Worm (Caenorhabditis elegans) whole organism, L4 larva: ENCODE results near the gene srg-5.

Source experiments
- F10B5.3 ChIP-seq: sonication (generic microtip); optimal IDR thresholded peaks from 2 replicates; lab custom pipeline; 2016; ENCODE audit warnings: mild to moderate bottlenecking, missing genetic modification characterization, missing compliant biosample characterization
- F26F4.8 ChIP-seq: fragments of 200-800 bp; sonication (Bioruptor generic); conservative IDR thresholded peaks from 2 replicates; pipeline ENCODE4 v1.3.6; 2022; ENCODE audit warnings: missing genetic modification characterization, missing compliant biosample characterization
- F44E2.7 ChIP-seq: fragments of 200-800 bp; sonication (Bioruptor generic); IDR thresholded peaks from 2 replicates; pipeline ENCODE4 v2.1.2; 2022; ENCODE audit warnings: missing genetic modification characterization, missing compliant biosample characterization
- R02D3.7 ChIP-seq: fragments of 150-350 bp; sonication (generic microtip); optimal IDR thresholded peaks from 3 replicates; lab custom pipeline; 2014; ENCODE audit warnings: missing biosample characterization, missing genetic modification characterization
- Y5F2A.4 ChIP-seq: fragments of 200-800 bp; sonication (Bioruptor generic); optimal IDR thresholded peaks from 2 replicates; lab custom pipeline; 2018; ENCODE audit warnings: mild to moderate bottlenecking, missing genetic modification characterization, missing compliant biosample characterization
- ZK337.2 ChIP-seq: fragments of 200-800 bp; sonication (Bioruptor generic); IDR thresholded peaks from 2 replicates; pipeline ENCODE4 v1.3.6; 2022; ENCODE audit warnings: missing genetic modification reagents, missing genetic modification characterization, missing compliant biosample characterization
- aha-1 ChIP-seq: fragments of 150-350 bp; peaks from one replicate; lab custom pipeline; 2014; ENCODE audit warnings: missing biosample characterization, missing genetic modification characterization
- aly-2 ChIP-seq: sonication (generic microtip); optimal IDR thresholded peaks from 2 replicates; lab custom pipeline; 2018; ENCODE audit warnings: missing biosample characterization, missing genetic modification characterization
- attf-4 ChIP-seq: sonication (generic microtip); optimal IDR thresholded peaks from 3 replicates; lab custom pipeline; 2017; ENCODE audit warnings: missing biosample characterization, missing genetic modification characterization
- ceh-44 ChIP-seq: fragments of 200-800 bp; sonication (Bioruptor generic); IDR thresholded peaks from 2 replicates; pipeline ENCODE4 v1.3.6; 2022; ENCODE audit warnings: missing genetic modification reagents, missing genetic modification characterization, missing compliant biosample characterization
- ceh-82 ChIP-seq: sonication (generic microtip); optimal IDR thresholded peaks from 2 replicates; lab custom pipeline; 2017; ENCODE audit warnings: missing biosample characterization, missing genetic modification characterization
- ces-1 ChIP-seq: fragments of 150-350 bp; sonication (generic microtip); optimal IDR thresholded peaks from 4 replicates; lab custom pipeline; 2014; ENCODE audit warnings: missing biosample characterization, missing genetic modification reagents, missing genetic modification characterization
- cey-2 ChIP-seq: sonication (generic microtip); optimal IDR thresholded peaks from 3 replicates; lab custom pipeline; 2017; ENCODE audit warnings: missing genetic modification characterization, mild to moderate bottlenecking, missing compliant biosample characterization, antibody characterized with exemption, borderline replicate concordance; ENCODE audit not compliant: insufficient read depth
- ctbp-1 ChIP-seq: fragments of 200-800 bp; sonication (Bioruptor generic); IDR thresholded peaks from 2 replicates; pipeline ENCODE4 v1.3.6; 2022; ENCODE audit warnings: missing genetic modification reagents, missing genetic modification characterization, missing compliant biosample characterization
- daf-12 ChIP-seq: fragments of 150-350 bp; optimal IDR thresholded peaks from 2 replicates; lab custom pipeline; 2014; ENCODE audit warnings: missing biosample characterization, missing genetic modification reagents, missing genetic modification characterization
- daf-16 ChIP-seq, 3 experiments: sonication (generic microtip); optimal IDR thresholded peaks; 2 replicates each; lab custom pipeline; 2016 to 2017; ENCODE audit warnings: missing genetic modification characterization in 3 of 3, missing genetic modification reagents in 3 of 3, mild to moderate bottlenecking in 2 of 3, missing compliant biosample characterization in 2 of 3, missing biosample characterization in 1 of 3, moderate library complexity in 1 of 3
- dmd-6 ChIP-seq: fragments of 200-800 bp; sonication (Bioruptor generic); IDR thresholded peaks from 2 replicates; pipeline ENCODE4 v1.3.6; 2022; ENCODE audit warnings: missing genetic modification reagents, missing genetic modification characterization, missing compliant biosample characterization
- duxl-1 ChIP-seq: sonication (generic microtip); optimal IDR thresholded peaks from 2 replicates; lab custom pipeline; 2016; ENCODE audit warnings: mild to moderate bottlenecking, missing genetic modification characterization, moderate library complexity, missing compliant biosample characterization; ENCODE audit not compliant: poor library complexity
- dve-1 ChIP-seq: sonication (generic microtip); optimal IDR thresholded peaks from 2 replicates; lab custom pipeline; 2017; ENCODE audit warnings: antibody characterized with exemption, mild to moderate bottlenecking, missing genetic modification characterization, missing compliant biosample characterization; ENCODE audit not compliant: insufficient read depth
- egl-27 ChIP-seq: sonication (generic microtip); optimal IDR thresholded peaks from 3 replicates; lab custom pipeline; 2017; ENCODE audit warnings: missing biosample characterization, missing genetic modification reagents, missing genetic modification characterization
- hlh-11 ChIP-seq: fragments of 200-800 bp; sonication (Bioruptor generic); optimal IDR thresholded peaks from 2 replicates; lab custom pipeline; 2018; ENCODE audit warnings: mild to moderate bottlenecking, missing genetic modification characterization, missing compliant biosample characterization
- lim-7 ChIP-seq: fragments of 200-800 bp; sonication (Bioruptor generic); IDR thresholded peaks from 2 replicates; pipeline ENCODE4 v1.3.6; 2022; ENCODE audit warnings: missing genetic modification characterization, missing compliant biosample characterization
- lin-1 ChIP-seq: fragments of 200-800 bp; sonication (Bioruptor generic); IDR thresholded peaks from 2 replicates; pipeline ENCODE4 v1.3.6; 2022; ENCODE audit warnings: missing genetic modification reagents, missing genetic modification characterization, missing compliant biosample characterization
- lin-13 ChIP-seq: fragments of 150-350 bp; optimal IDR thresholded peaks from 2 replicates; lab custom pipeline; 2014; ENCODE audit warnings: missing biosample characterization, missing genetic modification reagents, missing genetic modification characterization
- lin-39 ChIP-seq: fragments of 150-350 bp; optimal IDR thresholded peaks from 2 replicates; lab custom pipeline; 2014; ENCODE audit warnings: missing biosample characterization, missing genetic modification reagents, missing genetic modification characterization
- lir-3 ChIP-seq: sonication (generic microtip); optimal IDR thresholded peaks from 2 replicates; lab custom pipeline; 2016; ENCODE audit warnings: mild to moderate bottlenecking, missing genetic modification characterization, missing compliant biosample characterization
- mes-2 ChIP-seq: sonication (generic microtip); optimal IDR thresholded peaks from 2 replicates; lab custom pipeline; 2016; ENCODE audit warnings: missing genotype, mild to moderate bottlenecking, missing genetic modification characterization, missing compliant biosample characterization; ENCODE audit not compliant: poor library complexity, severe bottlenecking
- mxl-3 ChIP-seq: fragments of 200-800 bp; sonication (Bioruptor generic); optimal IDR thresholded peaks from 2 replicates; lab custom pipeline; 2018; ENCODE audit warnings: mild to moderate bottlenecking, missing genetic modification characterization, missing compliant biosample characterization
- nhr-237 ChIP-seq: sonication (generic microtip); optimal IDR thresholded peaks from 2 replicates; lab custom pipeline; 2017; ENCODE audit warnings: missing biosample characterization, missing genetic modification characterization
- nhr-42 ChIP-seq: fragments of 200-800 bp; sonication (Bioruptor generic); IDR thresholded peaks from 2 replicates; pipeline ENCODE4 v1.3.6; 2022; ENCODE audit warnings: missing genetic modification characterization, missing compliant biosample characterization
- nhr-76 ChIP-seq: fragments of 150-350 bp; optimal IDR thresholded peaks from 2 replicates; lab custom pipeline; 2014; ENCODE audit warnings: missing biosample characterization, missing genetic modification characterization
- nhr-77 ChIP-seq: fragments of 150-350 bp; optimal IDR thresholded peaks from 2 replicates; lab custom pipeline; 2014; ENCODE audit warnings: missing biosample characterization, missing genetic modification characterization
- pha-4 ChIP-seq, 2 experiments: fragments of 150-350 bp in 1 of 2; fragments of 200-800 bp in 1 of 2; sonication (Bioruptor generic) in 1 of 2; IDR thresholded peaks in 1 of 2; optimal IDR thresholded peaks in 1 of 2; 2 replicates each; pipeline versions ENCODE4 v1.3.6 to Lab custom; 2014 to 2022; ENCODE audit warnings: missing genetic modification characterization in 2 of 2, missing genetic modification reagents in 2 of 2, missing biosample characterization in 1 of 2, missing compliant biosample characterization in 1 of 2
- php-3 ChIP-seq: fragments of 200-800 bp; sonication (Bioruptor generic); IDR thresholded peaks from 2 replicates; pipeline ENCODE4 v1.3.6; 2022; ENCODE audit warnings: missing genetic modification reagents, missing genetic modification characterization, missing compliant biosample characterization
- pqm-1 ChIP-seq: sonication (generic microtip); optimal IDR thresholded peaks from 2 replicates; lab custom pipeline; 2017; ENCODE audit warnings: missing biosample characterization, missing genetic modification characterization
- saeg-2 ChIP-seq: fragments of 200-800 bp; sonication (Bioruptor generic); IDR thresholded peaks from 2 replicates; pipeline ENCODE4 v1.3.6; 2022; ENCODE audit warnings: missing genetic modification reagents, missing genetic modification characterization, missing compliant biosample characterization
- skn-1 ChIP-seq: fragments of 150-350 bp; optimal IDR thresholded peaks from 2 replicates; lab custom pipeline; 2014; ENCODE audit warnings: missing biosample characterization, missing genetic modification characterization
- snpc-4 ChIP-seq: fragments of 150-350 bp; optimal IDR thresholded peaks from 2 replicates; lab custom pipeline; 2014; ENCODE audit warnings: missing biosample characterization, missing genetic modification characterization
- tag-97 ChIP-seq: fragments of 200-800 bp; sonication (Bioruptor generic); IDR thresholded peaks from 2 replicates; pipeline ENCODE4 v1.3.6; 2022; ENCODE audit warnings: missing genetic modification characterization, missing compliant biosample characterization
- tra-1 ChIP-seq: fragments of 200-800 bp; sonication (Bioruptor generic); IDR thresholded peaks from 2 replicates; pipeline ENCODE4 v1.3.6; 2022; ENCODE audit warnings: missing genetic modification reagents, missing genetic modification characterization, missing compliant biosample characterization
- zip-2 ChIP-seq: fragments of 150-350 bp; optimal IDR thresholded peaks from 2 replicates; lab custom pipeline; 2014; ENCODE audit warnings: missing biosample characterization, missing genetic modification characterization
- ztf-11 ChIP-seq: fragments of 150-350 bp; optimal IDR thresholded peaks from 2 replicates; lab custom pipeline; 2014; ENCODE audit warnings: missing biosample characterization, missing genetic modification characterization

Gene srg-5

ce11 chrIII:6256675-6257074 lies 7.7 kb downstream of the srg-5 start, which contains the start of gene srg-9:
TSS of gene srg-9 (minus strand) at chrIII:6256775.
- TF ChIP-seq aha-1 (tag; lab: Kevin White, UChicago) (no peak), nhr-76 (tag; lab: Kevin White, UChicago) (no peak), hlh-11 (tag; lab: Kevin White, UChicago) (no peak), ZK337.2 (GFP tag; lab: Robert Waterston, UW) (no peak), mes-2 (no peak), dve-1 (tag; lab: Kevin White, UChicago) (no peak), ctbp-1 (no peak), F10B5.3 (tag; lab: Kevin White, UChicago) (no peak), F44E2.7 (GFP tag; lab: Robert Waterston, UW) (no peak), daf-16 (GFP tag; optimal IDR thresholded peaks at IDR 0.05; lab: Kevin White, UChicago) (no peak), daf-16 (tag; optimal IDR thresholded peaks at IDR 0.05; lab: Kevin White, UChicago) (no peak), daf-12 (no peak), F26F4.8 (GFP tag; lab: Robert Waterston, UW) (no peak), zip-2 (tag; lab: Kevin White, UChicago) (no peak), ceh-82 (tag; lab: Kevin White, UChicago) (no peak), lir-3 (tag; lab: Kevin White, UChicago) (no peak), dmd-6 (GFP tag; lab: Robert Waterston, UW) (no peak), nhr-77 (tag; lab: Kevin White, UChicago) (no peak)

ce11 chrIII:6254737-6255136 lies 9.6 kb downstream of the srg-5 start, which contains the start of gene srg-8:
TSS of gene srg-8 (minus strand) at chrIII:6254837.
- TF ChIP-seq nhr-237 (tag; lab: Kevin White, UChicago) = no peak
- no peak for TF ChIP-seq pqm-1 (tag; lab: Kevin White, UChicago)
- no peak for TF ChIP-seq nhr-77 (tag; lab: Kevin White, UChicago)
- no peak for TF ChIP-seq hlh-11 (tag; lab: Kevin White, UChicago)
- TF ChIP-seq nhr-42 (GFP tag; lab: Robert Waterston, UW) = no peak
- TF ChIP-seq attf-4 = no peak
- TF ChIP-seq lim-7 (GFP tag; lab: Robert Waterston, UW) = no peak
- TF ChIP-seq skn-1 (tag; lab: Kevin White, UChicago) = no peak
- no peak for TF ChIP-seq cey-2 (tag; lab: Kevin White, UChicago)
- TF ChIP-seq php-3 (GFP tag; lab: Robert Waterston, UW) = no peak
- TF ChIP-seq ces-1 = no peak
- no peak for TF ChIP-seq ztf-11 (tag; lab: Kevin White, UChicago)
- TF ChIP-seq lin-1 = no peak

- TF ChIP-seq lin-39 (tag; lab: Kevin White, UChicago) (no peak), snpc-4 (tag; lab: Kevin White, UChicago) (no peak), ztf-11 (tag; lab: Kevin White, UChicago) (no peak), cey-2 (tag; lab: Kevin White, UChicago) (no peak), pha-4 (GFP tag; IDR thresholded peaks at IDR 0.05; lab: Robert Waterston, UW) (no peak), pha-4 (tag; optimal IDR thresholded peaks at IDR 0.05; lab: Kevin White, UChicago) (no peak), egl-27 (no peak), mxl-3 (GFP tag; lab: Kevin White, UChicago) (no peak), pqm-1 (tag; lab: Kevin White, UChicago) (no peak), saeg-2 (GFP tag; lab: Robert Waterston, UW) (no peak), tra-1 (GFP tag; lab: Robert Waterston, UW) (no peak), Y5F2A.4 (GFP tag; lab: Kevin White, UChicago) (no peak), nhr-237 (tag; lab: Kevin White, UChicago) (no peak), ceh-44 (GFP tag; lab: Robert Waterston, UW) (no peak), tag-97 (no peak), lim-7 (GFP tag; lab: Robert Waterston, UW) (no peak), lin-13 (GFP tag; lab: Kevin White, UChicago) (no peak), duxl-1 (tag; lab: Kevin White, UChicago) (no peak), daf-12 (no peak), aly-2 (no peak), R02D3.7 (no peak)
- TF ChIP-seq, all 104 proteins: peak for 0
Observed at ce11 chrIII:6251511-6251910, 12.8 kb downstream of the srg-5 start, which contains the start of gene amdh-1. TSS of gene amdh-1 (plus strand) at chrIII:6251811.
